Fruit fly (Drosophila melanogaster) whole organism, embryonic: Measurements from ENCODE around the gene CG42759.

ENCODE experiments used
- Atf3 ChIP-seq: fragments of 200-800 bp; sonication (Bioruptor generic); optimal IDR thresholded peaks from 3 replicates; lab custom pipeline; 2016; ENCODE audit warnings: missing biosample characterization, missing genetic modification characterization
- BtbVII ChIP-seq: fragments of 200-800 bp; sonication (Bioruptor generic); optimal IDR thresholded peaks from 3 replicates; lab custom pipeline; 2017; ENCODE audit warnings: missing biosample characterization, mild to moderate bottlenecking, missing genetic modification characterization
- CG10462 ChIP-seq: fragments of 200-800 bp; sonication (Bioruptor generic); optimal IDR thresholded peaks from 2 replicates; lab custom pipeline; 2016; ENCODE audit warnings: missing biosample characterization, missing genetic modification characterization
- CG11398 ChIP-seq: fragments of 200-800 bp; sonication (Bioruptor generic); optimal IDR thresholded peaks from 2 replicates; lab custom pipeline; 2016; ENCODE audit warnings: missing biosample characterization, missing genetic modification characterization
- CG13296 ChIP-seq: fragments of 200-800 bp; sonication (Bioruptor generic); optimal IDR thresholded peaks from 3 replicates; lab custom pipeline; 2018; ENCODE audit warnings: missing biosample characterization, mild to moderate bottlenecking, missing genetic modification characterization
- CG13775 ChIP-seq: fragments of 200-800 bp; sonication (Bioruptor generic); optimal IDR thresholded peaks from 3 replicates; lab custom pipeline; 2017; ENCODE audit warnings: missing biosample characterization, mild to moderate bottlenecking, missing genetic modification characterization
- CG13894 ChIP-seq: fragments of 200-800 bp; sonication (Bioruptor generic); optimal IDR thresholded peaks from 3 replicates; lab custom pipeline; 2018; ENCODE audit warnings: missing biosample characterization, mild to moderate bottlenecking, missing genetic modification characterization, moderate library complexity
- CG14441 ChIP-seq: fragments of 200-800 bp; sonication (Bioruptor generic); IDR thresholded peaks from 2 replicates; pipeline ENCODE4 v1.3.6; 2022; ENCODE audit warnings: missing biosample characterization, missing genetic modification characterization
- CG15073 ChIP-seq: fragments of 200-800 bp; sonication (Bioruptor generic); optimal IDR thresholded peaks from 2 replicates; lab custom pipeline; 2016; ENCODE audit warnings: missing biosample characterization, missing genetic modification characterization
- CG1647 ChIP-seq: fragments of 200-800 bp; sonication (Bioruptor generic); optimal IDR thresholded peaks from 3 replicates; lab custom pipeline; 2016; ENCODE audit warnings: missing biosample characterization, missing genetic modification characterization
- CG16863 ChIP-seq: fragments of 200-800 bp; sonication (Bioruptor generic); optimal IDR thresholded peaks from 3 replicates; lab custom pipeline; 2016; ENCODE audit warnings: missing biosample characterization, missing genetic modification characterization
- CG18262 ChIP-seq: fragments of 200-800 bp; optimal IDR thresholded peaks from 3 replicates; lab custom pipeline; 2019; ENCODE audit warnings: missing biosample characterization, mild to moderate bottlenecking, missing genetic modification characterization, moderate library complexity
- CG1832 ChIP-seq: fragments of 200-800 bp; sonication (Bioruptor generic); optimal IDR thresholded peaks from 2 replicates; lab custom pipeline; 2017; ENCODE audit warnings: missing biosample characterization, mild to moderate bottlenecking, missing genetic modification characterization, inconsistent platforms
- CG18619 ChIP-seq: fragments of 200-800 bp; sonication (Bioruptor generic); optimal IDR thresholded peaks from 3 replicates; lab custom pipeline; 2017; ENCODE audit warnings: missing biosample characterization, mild to moderate bottlenecking, missing genetic modification characterization
- CG3163 ChIP-seq: fragments of 200-800 bp; sonication (Bioruptor generic); optimal IDR thresholded peaks from 3 replicates; lab custom pipeline; 2016; ENCODE audit warnings: missing biosample characterization, missing genetic modification characterization
- CG34224 ChIP-seq: fragments of 200-800 bp; sonication (Bioruptor generic); IDR thresholded peaks from 3 replicates; pipeline ENCODE4 v1.3.6; 2022; ENCODE audit warnings: missing biosample characterization, missing genetic modification characterization; ENCODE audit not compliant: partially characterized antibody
- CG34422 ChIP-seq: fragments of 200-800 bp; sonication (Bioruptor generic); IDR thresholded peaks from 3 replicates; pipeline ENCODE4 v1.3.6; 2022; ENCODE audit warnings: missing biosample characterization, missing genetic modification characterization
- CG6175 ChIP-seq: fragments of 200-800 bp; sonication (Bioruptor generic); IDR thresholded peaks from 3 replicates; pipeline ENCODE4 v1.3.6; 2022; ENCODE audit warnings: missing biosample characterization, missing genetic modification characterization
- CG7745 ChIP-seq: fragments of 200-800 bp; sonication (Bioruptor generic); optimal IDR thresholded peaks from 2 replicates; lab custom pipeline; 2018; ENCODE audit warnings: missing biosample characterization, mild to moderate bottlenecking, missing genetic modification characterization, moderate library complexity
- CG7786 ChIP-seq: fragments of 200-800 bp; sonication (Bioruptor generic); optimal IDR thresholded peaks from 2 replicates; lab custom pipeline; 2016; ENCODE audit warnings: missing biosample characterization, missing genetic modification characterization
- CG7839 ChIP-seq: fragments of 200-800 bp; sonication (Bioruptor generic); optimal IDR thresholded peaks from 3 replicates; lab custom pipeline; 2018; ENCODE audit warnings: missing biosample characterization, mild to moderate bottlenecking, missing genetic modification characterization, moderate library complexity
- CG8281 ChIP-seq: fragments of 200-800 bp; sonication (Bioruptor generic); optimal IDR thresholded peaks from 2 replicates; lab custom pipeline; 2018; ENCODE audit warnings: missing biosample characterization, mild to moderate bottlenecking, missing genetic modification characterization, moderate library complexity
- CkIIα-i1 ChIP-seq: fragments of 200-800 bp; sonication (Bioruptor generic); IDR thresholded peaks from 2 replicates; pipeline ENCODE4 v1.3.6; 2022; ENCODE audit warnings: missing biosample characterization, missing genetic modification characterization
- D ChIP-seq, 2 experiments: fragments of 200-800 bp in 1 of 2; fragments of >200 bp in 1 of 2; sonication (Bioruptor generic) in 1 of 2; optimal IDR thresholded peaks; 2 replicates in 1 of 2; 3 replicates in 1 of 2; lab custom pipeline; 2017; ENCODE audit warnings: mild to moderate bottlenecking in 1 of 2, missing biosample characterization in 1 of 2, missing genetic modification characterization in 1 of 2, missing genetic modification reagents in 1 of 2
- D19A ChIP-seq: fragments of 200-800 bp; optimal IDR thresholded peaks from 3 replicates; lab custom pipeline; 2019; ENCODE audit warnings: missing biosample characterization, mild to moderate bottlenecking, missing genetic modification characterization, moderate library complexity
- Fer3 ChIP-seq: fragments of 200-800 bp; sonication (Bioruptor generic); optimal IDR thresholded peaks from 2 replicates; lab custom pipeline; 2018; ENCODE audit warnings: missing biosample characterization, mild to moderate bottlenecking, missing genetic modification characterization, moderate library complexity
- HmgZ ChIP-seq: fragments of 200-800 bp; sonication (Bioruptor generic); optimal IDR thresholded peaks from 2 replicates; lab custom pipeline; 2018; ENCODE audit warnings: missing biosample characterization, mild to moderate bottlenecking, missing genetic modification characterization
- Mad ChIP-seq: fragments of 200-800 bp; sonication (Bioruptor generic); optimal IDR thresholded peaks from 2 replicates; lab custom pipeline; 2016; ENCODE audit warnings: missing biosample characterization, missing genetic modification characterization
- Med ChIP-seq: fragments of 200-800 bp; sonication (Bioruptor generic); peaks from one replicate; lab custom pipeline; 2016; ENCODE audit warnings: missing biosample characterization, missing genetic modification characterization, mild to moderate bottlenecking, inconsistent platforms, moderate library complexity
- Mes4 ChIP-seq: fragments of 200-800 bp; sonication (Bioruptor generic); optimal IDR thresholded peaks from 2 replicates; lab custom pipeline; 2016; ENCODE audit warnings: missing biosample characterization, missing genetic modification characterization
- Mrtf ChIP-seq: fragments of 200-800 bp; sonication (Bioruptor generic); IDR thresholded peaks from 3 replicates; pipeline ENCODE4 v1.3.6; 2022; ENCODE audit warnings: missing biosample characterization, missing genetic modification characterization
- Myb ChIP-seq: fragments of 200-800 bp; sonication (Bioruptor generic); optimal IDR thresholded peaks from 2 replicates; lab custom pipeline; 2016; ENCODE audit warnings: missing biosample characterization, missing genetic modification characterization
- NK7.1 ChIP-seq: fragments of 200-800 bp; sonication (Bioruptor generic); optimal IDR thresholded peaks from 3 replicates; lab custom pipeline; 2016; ENCODE audit warnings: missing biosample characterization, missing genetic modification characterization
- Sox102F ChIP-seq: fragments of 200-800 bp; sonication (Bioruptor generic); optimal IDR thresholded peaks from 2 replicates; lab custom pipeline; 2018; ENCODE audit warnings: missing biosample characterization, mild to moderate bottlenecking, missing genetic modification characterization, moderate library complexity
- Usf ChIP-seq: fragments of 200-800 bp; sonication (Bioruptor generic); optimal IDR thresholded peaks from 2 replicates; lab custom pipeline; 2017; ENCODE audit warnings: missing genotype, missing biosample characterization, missing genetic modification characterization
- ac ChIP-seq: fragments of 200-800 bp; sonication (Bioruptor generic); optimal IDR thresholded peaks from 3 replicates; lab custom pipeline; 2017; ENCODE audit warnings: missing biosample characterization, mild to moderate bottlenecking, missing genetic modification characterization
- ase ChIP-seq: fragments of 200-800 bp; sonication (Bioruptor generic); IDR thresholded peaks from 3 replicates; pipeline ENCODE4 v1.3.6; 2022; ENCODE audit warnings: missing biosample characterization, missing genetic modification characterization
- chm ChIP-seq: fragments of 200-800 bp; sonication (Bioruptor generic); IDR thresholded peaks from 2 replicates; pipeline ENCODE4 v1.3.6; 2022; ENCODE audit warnings: missing biosample characterization, missing genetic modification characterization
- fd3F ChIP-seq: fragments of 200-800 bp; sonication (Bioruptor generic); optimal IDR thresholded peaks from 2 replicates; lab custom pipeline; 2018; ENCODE audit warnings: missing biosample characterization, mild to moderate bottlenecking, missing genetic modification characterization, moderate library complexity
- gro ChIP-seq: fragments of 200-800 bp; sonication (Bioruptor generic); optimal IDR thresholded peaks from 2 replicates; lab custom pipeline; 2016; ENCODE audit warnings: missing biosample characterization, missing genetic modification characterization
- hb ChIP-seq: fragments of 200-800 bp; sonication (Bioruptor generic); IDR thresholded peaks from 3 replicates; pipeline ENCODE4 v1.3.6; 2022; ENCODE audit warnings: missing biosample characterization, missing genetic modification characterization; ENCODE audit not compliant: partially characterized antibody
- nerfin-1 ChIP-seq: fragments of 200-800 bp; sonication (Bioruptor generic); optimal IDR thresholded peaks from 3 replicates; lab custom pipeline; 2019; ENCODE audit warnings: missing biosample characterization, mild to moderate bottlenecking, missing genetic modification characterization, moderate library complexity
- pho ChIP-seq: fragments of 200-800 bp; sonication (Bioruptor generic); optimal IDR thresholded peaks from 2 replicates; lab custom pipeline; 2016; ENCODE audit warnings: missing biosample characterization, missing genetic modification characterization
- seq ChIP-seq: fragments of 200-800 bp; sonication (Bioruptor generic); IDR thresholded peaks from 2 replicates; pipeline ENCODE4 v1.3.6; 2022; ENCODE audit warnings: missing biosample characterization, missing genetic modification characterization
- so ChIP-seq: fragments of 200-800 bp; sonication (Bioruptor generic); IDR thresholded peaks from 3 replicates; pipeline ENCODE4 v1.3.6; 2022; ENCODE audit warnings: missing biosample characterization, missing genetic modification characterization
- sqz ChIP-seq: fragments of 200-800 bp; sonication (Bioruptor generic); optimal IDR thresholded peaks from 3 replicates; lab custom pipeline; 2018; ENCODE audit warnings: missing biosample characterization, mild to moderate bottlenecking, missing genetic modification characterization
- stc ChIP-seq: fragments of 200-800 bp; sonication (Bioruptor generic); IDR thresholded peaks from 2 replicates; pipeline ENCODE4 v1.3.6; 2022; ENCODE audit warnings: missing biosample characterization, missing genetic modification characterization
- tin ChIP-seq: fragments of 200-800 bp; sonication (Bioruptor generic); optimal IDR thresholded peaks from 3 replicates; lab custom pipeline; 2016; ENCODE audit warnings: missing biosample characterization, missing genetic modification characterization
- unpg ChIP-seq: fragments of 200-800 bp; sonication (Bioruptor generic); optimal IDR thresholded peaks from 3 replicates; lab custom pipeline; 2018; ENCODE audit warnings: missing biosample characterization, mild to moderate bottlenecking, missing genetic modification characterization, moderate library complexity

CG42759 gene

dm6 chr3R:10167280-10167679 is 24.4 kb downstream of the CG42759 start (continued):
- no peak for TF ChIP-seq ase

DNA sequence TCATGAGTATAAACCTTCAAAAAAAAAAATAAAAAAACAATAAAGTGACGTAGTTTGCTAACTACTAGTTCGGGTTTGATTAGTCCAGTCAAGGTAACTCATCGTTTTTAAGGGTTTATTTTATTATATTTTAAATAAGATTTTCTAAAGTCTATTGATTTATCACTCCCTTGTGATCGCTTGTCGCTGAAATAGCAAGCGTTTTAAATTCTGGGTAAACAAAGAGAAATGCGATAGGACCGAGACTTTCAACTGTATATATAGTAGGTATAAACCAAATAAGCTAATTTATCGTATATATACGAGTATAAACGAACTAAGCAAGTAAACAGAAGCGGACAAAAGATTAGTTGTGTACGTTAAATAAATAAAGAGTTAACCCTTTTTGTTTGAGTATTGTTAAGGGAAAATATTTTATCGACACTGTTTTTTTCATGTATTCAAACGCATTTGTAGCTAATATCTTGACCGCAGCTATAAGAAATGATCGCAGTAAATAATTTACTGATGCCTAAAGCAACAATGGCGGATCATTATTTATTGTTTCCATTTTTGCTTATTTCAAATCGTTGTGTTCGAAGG is 25.7 kb downstream of the CG42759 start:
- no peak for TF ChIP-seq tin (GFP tag; lab: Kevin White, UChicago)
- peak; percentile 37 for TF ChIP-seq Fer3 (tag; lab: Kevin White, UChicago)
- TF ChIP-seq gro (GFP tag; lab: Kevin White, UChicago), result peak; percentile 62
- TF ChIP-seq CG7839, result peak; percentile 36
- TF ChIP-seq so (GFP tag; lab: Robert Waterston, UW), result 0 out of 3 replicates have a peak, but pooled peaks have one; percentile 23
- peak; percentile 25 for TF ChIP-seq CG8281 (tag; lab: Kevin White, UChicago)
- TF ChIP-seq sqz (GFP tag; lab: Kevin White, UChicago), result no peak
- TF ChIP-seq CG18619, result peak; percentile 35
- TF ChIP-seq BtbVII (GFP tag; lab: Kevin White, UChicago), result no peak
- TF ChIP-seq CG16863 (GFP tag; lab: Kevin White, UChicago), result no peak
- no peak for TF ChIP-seq Atf3 (GFP tag; lab: Kevin White, UChicago)
- TF ChIP-seq Mrtf, result no peak
- TF ChIP-seq Usf (GFP tag; lab: Kevin White, UChicago), result peak; percentile 23
- peak; percentile 28 for TF ChIP-seq CG7786 (GFP tag; lab: Kevin White, UChicago)
- TF ChIP-seq CG1832, result no peak
- TF ChIP-seq Myb (GFP tag; lab: Kevin White, UChicago), result peak; percentile 27
- peak; percentile 45; the same call in 1 of the 2 replicates for TF ChIP-seq seq (GFP tag; lab: Robert Waterston, UW)
- no peak for TF ChIP-seq CG7745 (tag; lab: Kevin White, UChicago)
- peak; percentile 10 for TF ChIP-seq CG13775 (GFP tag; lab: Kevin White, UChicago)
- TF ChIP-seq HmgZ (tag; lab: Kevin White, UChicago), result peak; percentile 29
- TF ChIP-seq CG1647 (GFP tag; lab: Kevin White, UChicago), result no peak
- no peak for TF ChIP-seq nerfin-1
- TF ChIP-seq CG34422 (GFP tag; lab: Robert Waterston, UW), result no peak
- peak; percentile 43 for TF ChIP-seq ac (GFP tag; lab: Kevin White, UChicago)
- TF ChIP-seq CG13296 (GFP tag; lab: Kevin White, UChicago), result peak; percentile 6
- no peak for TF ChIP-seq stc (GFP tag; lab: Robert Waterston, UW)
- no peak for TF ChIP-seq chm (GFP tag; lab: Robert Waterston, UW)
- peak; percentile 50 for TF ChIP-seq Sox102F (GFP tag; lab: Kevin White, UChicago)
- TF ChIP-seq pho (GFP tag; lab: Kevin White, UChicago), result peak; percentile 25
- no peak for TF ChIP-seq CG11398 (GFP tag; lab: Kevin White, UChicago)
- no peak for TF ChIP-seq Mes4
- no peak for TF ChIP-seq CG15073 (GFP tag; lab: Kevin White, UChicago)
- no peak for TF ChIP-seq D (optimal IDR thresholded peaks at IDR 0.05; lab: Kevin White, UChicago)
- TF ChIP-seq D (GFP tag; optimal IDR thresholded peaks at IDR 0.05; lab: Kevin White, UChicago), result peak; percentile 10
- TF ChIP-seq CkIIα-i1 (GFP tag; lab: Robert Waterston, UW), result no peak
- no peak for TF ChIP-seq CG34224
- peak; percentile 38 for TF ChIP-seq fd3F (GFP tag; lab: Kevin White, UChicago)
- TF ChIP-seq Med, result peak; percentile 92
- TF ChIP-seq unpg (GFP tag; lab: Kevin White, UChicago), result peak; percentile 66
- TF ChIP-seq CG10462, result no peak
- TF ChIP-seq Mad (GFP tag; lab: Kevin White, UChicago), result no peak
- TF ChIP-seq CG18262, result peak; percentile 1
- no peak for TF ChIP-seq D19A (tag; lab: Kevin White, UChicago)
- TF ChIP-seq hb (GFP tag; lab: Robert Waterston, UW), result no peak
- no peak for TF ChIP-seq CG3163 (GFP tag; lab: Kevin White, UChicago)
- no peak for TF ChIP-seq CG14441 (GFP tag; lab: Robert Waterston, UW)
- no peak for TF ChIP-seq CG6175 (GFP tag; lab: Robert Waterston, UW)
- no peak for TF ChIP-seq CG13894 (tag; lab: Kevin White, UChicago)
- peak; percentile 32 for TF ChIP-seq NK7.1 (GFP tag; lab: Kevin White, UChicago)
